Fruit fly (Drosophila melanogaster): Measurements from ENCODE around the gene Pfrx.

DNA sequence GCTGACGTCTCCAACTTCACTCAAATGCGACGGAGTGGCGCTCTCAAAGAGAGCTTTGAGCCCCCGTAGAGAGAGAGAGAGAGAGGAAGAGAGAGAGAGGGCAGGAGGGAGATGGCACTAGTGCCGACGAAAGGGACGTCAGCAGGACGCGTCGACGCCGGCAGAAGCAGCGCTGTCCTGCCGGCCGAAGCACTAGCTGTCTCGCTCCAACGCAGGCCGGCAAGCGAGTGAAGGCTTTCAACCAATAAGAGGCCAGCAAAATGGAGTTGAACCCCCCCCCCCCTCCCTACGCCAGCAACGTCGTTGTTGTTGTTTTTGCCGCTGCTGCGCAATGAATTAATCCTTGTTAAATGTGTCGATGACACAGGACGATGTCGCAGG, 51.3 kb downstream of the Pfrx start:
- TF ChIP-seq CG4496 (GFP tag; IDR thresholded peaks at IDR 0.05) (no peak), gl (tag; optimal IDR thresholded peaks at IDR 0.05) (no peak), CG15710 (tag; optimal IDR thresholded peaks at IDR 0.05) (no peak), CG32121 (GFP tag; IDR thresholded peaks at IDR 0.05) (no peak), Ets98B (GFP tag; IDR thresholded peaks at IDR 0.05) (no peak), D1 (tag; optimal IDR thresholded peaks at IDR 0.05) (no peak), Pif1A (GFP tag; optimal IDR thresholded peaks at IDR 0.05) (no peak), CG34367 (tag; optimal IDR thresholded peaks at IDR 0.05) (no peak), Pif1B (GFP tag; optimal IDR thresholded peaks at IDR 0.05) (no peak)
